Fruit fly (Drosophila melanogaster) ovary, adult (tissue): ENCODE data around the gene Frmd5.

Experiments used
- CG17801 ChIP-seq: fragments of 200-800 bp; optimal IDR thresholded peaks from 2 replicates; lab custom pipeline; 2019; ENCODE audit warnings: missing biosample characterization, mild to moderate bottlenecking, missing genetic modification characterization, moderate library complexity; ENCODE audit not compliant: partially characterized antibody

Frmd5 gene

DNA sequence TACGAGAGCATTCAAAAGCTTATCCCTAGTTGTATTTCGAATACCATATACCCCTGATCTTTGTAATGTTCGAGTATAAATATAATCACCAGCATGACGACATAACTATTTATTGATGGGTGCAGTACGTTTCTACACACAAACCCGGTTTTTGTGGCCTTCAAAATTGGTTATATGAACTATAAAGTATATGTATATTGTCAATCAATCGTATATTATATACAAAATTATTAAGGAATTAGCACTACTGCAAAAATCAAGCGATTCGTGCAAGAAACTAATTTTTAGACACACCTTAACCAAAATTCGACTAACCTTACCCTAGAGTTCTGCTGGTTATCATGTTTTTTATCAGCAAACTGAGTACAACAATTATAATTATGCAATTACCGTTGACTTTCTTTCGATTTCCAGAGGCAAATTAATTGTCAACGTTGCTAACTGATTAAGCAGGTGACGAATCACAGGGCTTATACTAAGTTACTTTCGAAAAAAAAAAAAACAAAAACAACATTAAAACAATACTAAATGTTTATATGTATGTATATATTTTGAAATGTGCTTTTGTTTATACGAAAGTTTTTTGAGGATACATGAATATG is 24.0 kb upstream of the Frmd5 start:
- no peak for TF ChIP-seq CG17801

DNA sequence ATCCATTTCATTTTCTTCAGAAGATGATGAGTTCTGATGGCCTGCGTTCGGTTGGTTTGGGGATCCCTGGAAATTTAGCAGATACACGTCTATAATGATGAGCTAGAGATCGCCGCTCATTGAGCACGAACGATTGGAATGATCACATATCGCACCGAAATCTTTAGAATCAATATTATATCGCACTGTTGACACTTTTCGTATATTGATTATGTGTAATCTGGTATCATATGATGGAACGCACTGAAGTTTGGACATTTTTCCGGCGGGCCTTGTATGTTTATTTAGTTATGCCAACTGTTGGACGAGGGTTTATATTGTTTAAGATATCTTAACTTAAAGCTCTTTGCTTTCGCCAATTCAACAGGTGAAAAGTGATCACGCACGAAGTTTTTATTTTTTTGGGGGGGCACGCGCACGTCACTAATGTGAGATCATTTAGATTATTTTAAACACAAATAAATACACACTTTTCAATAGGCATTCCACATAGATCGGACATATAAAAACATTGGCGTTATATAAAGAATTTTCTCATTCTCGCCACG is 23.1 kb upstream of the Frmd5 start:
- TF ChIP-seq CG17801 = no peak

DNA sequence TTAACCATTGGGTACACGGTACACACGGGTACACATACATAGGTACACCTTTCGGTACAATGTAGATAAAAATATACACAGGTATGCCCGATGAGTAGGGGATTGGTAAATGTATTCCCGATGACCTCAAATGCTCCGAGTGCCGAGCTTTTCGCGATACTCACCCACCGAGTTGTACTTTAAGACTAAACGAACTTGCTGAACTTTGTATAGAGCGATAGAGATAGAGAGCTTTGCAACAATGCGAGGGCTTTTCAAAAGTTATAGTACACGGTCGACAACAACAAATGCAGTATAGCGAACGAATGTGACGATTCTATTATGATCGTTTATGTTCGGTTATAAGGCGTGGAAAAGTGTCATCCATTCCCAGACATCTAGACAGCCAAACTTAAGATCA is 22.6 kb upstream of the Frmd5 start:
- TF ChIP-seq CG17801 = peak; percentile 75

DNA sequence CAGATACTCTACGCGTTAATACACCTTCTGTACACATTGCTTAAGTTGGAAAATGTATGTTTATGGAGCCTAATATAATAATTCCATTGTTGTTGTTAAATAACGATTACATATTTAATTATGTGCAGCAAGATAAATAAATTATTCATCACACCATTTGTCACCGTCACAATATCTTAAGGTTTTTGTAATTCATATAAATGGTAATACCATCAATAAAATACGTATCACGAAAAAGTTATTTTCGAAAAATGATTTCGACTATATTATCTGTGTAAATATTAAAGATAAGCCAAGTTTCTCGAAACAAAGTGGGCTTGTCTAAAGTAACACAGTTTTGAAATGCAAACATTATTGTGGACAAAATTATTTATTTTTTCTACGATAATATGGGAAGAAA is 22.1 kb upstream of the Frmd5 start, which contains the start of gene CG4995:
Gene CG4995, plus strand, starts transcription at position 301 of the 400 bp plus-strand sequence.
- TF ChIP-seq CG17801 = no peak

DNA sequence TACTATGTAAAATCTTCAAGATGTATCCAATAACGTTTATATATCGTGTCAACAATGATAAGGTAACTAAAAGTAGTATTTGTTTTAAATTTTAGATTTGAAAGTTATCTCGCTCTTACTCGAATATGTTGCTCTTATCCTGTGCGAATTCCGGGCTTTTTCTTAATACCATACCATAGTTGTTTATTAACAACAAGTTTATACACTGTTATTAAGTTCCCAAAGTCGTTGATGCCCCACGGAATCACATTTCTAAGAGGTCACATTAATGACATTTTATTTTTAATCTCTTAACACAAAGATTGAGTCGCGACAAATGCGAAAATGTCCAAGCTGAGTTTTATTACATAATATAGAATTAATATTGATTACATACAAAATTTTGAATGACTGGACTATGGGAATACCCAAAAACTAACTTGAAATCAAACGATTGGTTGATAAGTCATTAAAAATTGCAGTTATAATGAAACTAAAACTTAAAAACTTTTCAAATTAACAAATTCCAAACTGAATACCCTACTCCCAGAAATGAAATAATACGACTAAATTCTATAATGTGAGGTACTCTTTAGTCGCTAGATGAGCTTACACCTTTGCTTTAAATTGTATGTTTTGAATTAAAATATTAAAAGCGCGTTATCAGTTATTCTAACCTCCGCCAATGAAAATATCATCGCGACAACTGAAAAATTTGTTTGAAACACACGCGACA is 21.3 kb upstream of the Frmd5 start, which contains the start of gene CG5381:
Gene CG5381, minus strand, starts transcription at position 330 of the 715 bp plus-strand sequence.
- no peak for TF ChIP-seq CG17801

DNA sequence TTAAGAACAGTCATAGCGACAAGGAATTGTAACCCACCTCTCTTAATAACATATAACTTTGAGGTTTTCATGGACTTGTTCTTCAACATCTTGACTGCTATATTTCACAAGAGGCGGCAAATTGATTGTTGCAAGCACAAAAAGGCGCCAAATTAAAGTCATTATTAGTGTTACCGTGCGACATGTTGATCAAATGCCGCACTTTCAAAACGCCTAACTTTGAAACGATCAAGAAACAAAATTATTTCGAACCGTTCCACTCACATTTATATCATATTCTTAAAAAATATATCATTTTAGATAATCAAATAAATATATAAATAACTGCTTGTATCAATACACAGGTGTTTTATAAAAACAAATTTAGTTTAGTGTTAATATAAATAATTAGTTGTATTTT is 16.5 kb upstream of the Frmd5 start, which contains the start of gene RnrL:
Gene RnrL, minus strand, starts transcription at position 154 of the 400 bp plus-strand sequence.
- TF ChIP-seq CG17801 = no peak

DNA sequence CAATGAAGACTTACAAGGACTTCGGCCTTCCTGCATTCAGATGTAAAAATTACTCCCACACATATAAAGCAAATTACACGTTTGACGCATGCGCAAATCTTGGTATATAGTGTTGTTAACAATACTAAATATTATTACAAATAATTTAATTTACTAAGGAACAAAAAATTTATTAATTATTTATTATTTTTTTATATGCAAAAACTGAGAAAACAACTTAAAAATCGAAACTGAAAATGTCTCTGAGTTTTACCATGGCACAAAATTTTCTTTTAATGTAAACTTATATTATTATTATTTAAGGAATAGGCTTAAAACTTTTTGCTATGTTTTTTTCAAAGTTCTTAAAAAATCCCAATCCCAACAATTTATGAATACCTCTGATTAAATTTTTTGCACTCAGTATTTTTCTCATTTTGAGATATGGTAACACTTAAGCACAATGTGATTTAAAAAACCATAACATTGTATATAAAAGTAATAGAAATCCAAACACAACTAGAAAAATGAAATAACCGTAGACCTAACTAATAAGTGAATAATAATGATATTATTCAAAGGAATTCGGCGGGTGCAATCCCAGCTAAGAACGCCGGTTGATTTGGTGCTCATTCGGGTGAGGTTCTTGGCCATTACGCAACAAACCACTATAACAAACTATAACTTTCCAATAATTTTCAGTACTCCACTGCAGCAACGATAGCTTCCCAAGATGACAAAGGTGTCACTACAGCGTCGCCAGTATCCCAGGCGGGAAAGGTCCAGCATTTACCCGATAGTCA is 13.0 kb upstream of the Frmd5 start, which contains the start of the genes Schip1 and Cox10:
Gene Schip1, minus strand, starts transcription at position 51 of the 782 bp plus-strand sequence.
Gene Cox10, plus strand, starts transcription at position 406 of the 782 bp plus-strand sequence.
- TF ChIP-seq CG17801 = no peak

DNA sequence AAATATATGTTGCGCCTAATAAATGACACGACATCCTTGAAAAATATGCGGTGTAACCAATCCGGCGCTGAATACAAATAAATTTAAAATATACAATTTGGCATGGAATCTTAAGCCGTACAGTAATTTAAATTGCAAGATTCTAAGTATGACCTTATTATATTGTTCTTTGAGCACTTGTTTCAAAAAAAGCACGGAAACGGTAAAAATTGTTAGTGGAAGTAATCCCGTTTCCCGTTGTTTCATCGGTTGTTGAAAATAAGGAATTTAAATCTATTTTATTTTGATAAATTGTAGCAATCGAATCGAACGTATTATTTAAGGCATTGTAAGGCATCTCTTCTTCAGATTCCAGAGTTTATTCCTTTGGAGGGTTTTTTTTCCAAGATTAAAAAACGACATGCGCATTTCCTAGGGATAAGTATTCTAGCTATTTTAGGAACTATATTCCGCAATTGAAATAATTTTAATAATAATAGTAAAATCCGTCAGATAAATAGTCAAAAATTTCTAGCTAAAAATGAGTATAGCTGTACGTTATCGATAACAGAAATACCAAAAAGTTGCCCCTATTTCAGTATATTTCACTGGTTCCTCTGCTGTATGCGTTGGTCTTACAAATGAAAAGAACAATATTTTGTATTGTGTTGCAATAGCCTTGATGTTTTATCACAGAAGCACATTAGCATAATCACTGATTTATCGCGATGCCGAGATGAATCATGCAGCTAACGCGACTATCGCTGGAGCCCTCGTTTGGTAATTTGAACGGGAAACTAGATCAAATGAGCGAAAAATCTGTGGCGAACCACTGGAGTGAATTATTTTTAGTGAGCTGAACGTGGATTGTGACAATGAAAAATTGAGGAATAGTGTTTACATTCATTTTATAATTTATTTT is 10.9 kb upstream of the Frmd5 start, which contains the start of gene GATAd:
Gene GATAd, plus strand, starts transcription at position 644 of the 901 bp plus-strand sequence.
- TF ChIP-seq CG17801 = no peak

DNA sequence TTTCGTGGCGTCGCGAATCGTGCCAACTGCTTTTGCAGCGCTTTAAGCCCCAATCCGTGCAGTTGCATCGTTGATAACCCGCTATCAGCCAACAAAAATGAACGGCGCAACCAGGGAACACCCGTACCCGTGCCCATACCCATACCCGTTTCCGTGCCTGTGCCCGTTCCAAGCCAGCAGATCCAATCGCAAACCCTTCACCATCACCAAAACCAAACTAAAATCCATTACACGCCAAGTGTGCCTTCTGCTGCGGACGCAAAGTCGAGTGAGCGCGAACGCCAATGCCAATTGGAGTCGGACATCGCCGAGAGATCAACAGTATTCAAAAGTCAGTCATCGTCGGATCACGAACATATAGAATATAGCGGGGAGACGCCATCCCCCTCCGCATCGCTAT is 10.0 kb upstream of the Frmd5 start:
- TF ChIP-seq CG17801 = no peak

DNA sequence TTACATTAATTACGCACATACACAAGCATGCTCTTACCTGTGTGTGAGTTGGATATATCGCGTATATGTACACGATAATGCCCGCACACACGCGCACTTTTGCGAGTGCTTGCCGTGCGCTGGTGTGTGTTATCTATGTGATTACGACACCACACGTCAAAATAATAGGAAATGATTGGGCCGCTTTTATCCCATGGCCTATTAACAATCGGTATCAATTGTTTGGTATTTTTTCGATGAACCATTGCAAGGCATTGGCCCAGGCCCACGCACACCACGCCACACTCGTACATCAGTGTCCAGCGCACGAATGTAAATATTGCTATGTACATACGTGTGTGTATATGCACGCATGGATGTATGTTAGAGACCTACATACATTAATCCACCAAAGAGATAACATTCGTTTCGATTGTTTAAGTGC is 9.4 kb upstream of the Frmd5 start:
- peak; percentile 46 for TF ChIP-seq CG17801

DNA sequence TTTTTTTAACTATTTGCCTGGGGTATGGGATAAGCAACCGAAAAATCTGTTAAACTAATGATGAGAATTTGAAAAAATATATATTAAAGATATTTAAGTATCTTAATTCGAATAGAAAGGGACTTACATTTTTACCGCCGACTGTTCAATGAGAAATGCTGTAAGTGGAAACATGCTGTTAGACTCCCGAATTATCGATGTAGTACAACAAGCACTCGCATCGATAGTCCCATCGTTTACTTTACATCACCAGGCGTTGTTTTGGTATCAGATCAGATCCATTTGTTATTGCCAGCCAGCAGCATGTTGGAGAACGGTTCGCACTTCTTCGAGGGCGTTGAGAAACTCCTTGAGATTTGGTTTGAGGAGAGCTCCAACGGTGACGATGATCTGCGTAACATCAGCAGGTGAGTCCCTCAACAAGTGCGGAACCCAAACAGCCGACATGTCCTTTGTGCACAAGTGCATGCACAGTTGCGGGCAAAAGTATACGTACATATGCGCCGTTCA is 5.0 kb upstream of the Frmd5 start, which contains the start of gene SamDC:
Gene SamDC, plus strand, starts transcription at position 246 of the 510 bp plus-strand sequence.
- peak; percentile 54 for TF ChIP-seq CG17801

DNA sequence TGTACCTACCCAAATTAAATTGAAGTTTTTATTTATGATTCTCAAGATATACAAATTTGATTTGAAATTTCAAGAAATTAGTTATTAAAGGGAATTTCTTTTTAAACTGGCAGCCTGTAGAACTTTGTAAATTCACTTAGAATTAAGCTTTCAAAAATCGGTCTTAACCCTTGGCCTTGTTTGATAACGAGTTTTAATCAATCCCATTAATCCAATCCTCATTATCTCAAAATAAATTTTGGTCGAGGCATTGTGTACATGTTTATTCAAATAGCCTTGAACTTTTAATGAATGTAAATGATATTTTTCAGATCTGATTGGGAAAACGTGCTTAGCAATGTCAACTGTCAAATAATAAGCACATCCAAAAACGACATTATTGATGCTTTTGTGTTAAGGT is 4.4 kb upstream of the Frmd5 start:
- TF ChIP-seq CG17801 = no peak

DNA sequence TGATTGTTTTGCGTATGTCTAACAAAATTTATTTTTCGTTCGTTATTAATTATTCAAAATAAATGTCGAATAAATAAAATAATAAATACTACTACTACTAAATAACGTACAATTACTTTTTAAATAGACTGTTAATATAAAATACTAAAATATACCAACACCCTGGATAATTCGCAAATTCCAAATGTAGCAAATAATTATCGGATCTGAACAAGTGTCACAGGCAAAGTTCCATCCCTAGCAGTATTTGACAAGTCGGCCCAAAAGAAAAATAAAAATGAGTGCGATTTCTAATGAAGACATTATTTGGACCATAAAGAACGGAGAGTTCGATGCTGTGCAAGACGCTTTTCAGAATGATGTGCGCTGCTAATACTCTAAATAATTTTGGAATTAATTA is 2.8 kb upstream of the Frmd5 start, which contains the start of gene CG31715:
Gene CG31715, plus strand, starts transcription at position 212 of the 400 bp plus-strand sequence.
- TF ChIP-seq CG17801 = peak; percentile 33

DNA sequence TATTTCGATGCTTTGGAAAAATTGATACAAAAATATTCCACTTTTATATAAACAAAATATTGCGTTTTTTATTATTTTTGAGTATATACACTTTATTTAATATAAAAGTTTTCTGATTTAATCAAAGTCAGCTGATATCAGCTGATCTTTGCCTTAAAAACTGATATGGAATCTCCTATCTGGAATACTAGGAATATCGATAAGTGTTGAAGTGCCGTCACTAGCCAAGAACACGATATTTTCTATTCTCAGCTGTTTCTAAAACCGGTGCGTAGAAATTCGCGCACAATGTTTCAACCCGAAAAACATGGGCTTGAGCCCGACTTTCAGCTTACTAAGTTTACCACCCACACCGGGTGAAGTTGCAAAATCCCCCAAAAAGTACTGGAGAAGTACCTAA is 1.8 kb upstream of the Frmd5 start, which contains the start of gene Sps2:
Gene Sps2, plus strand, starts transcription at position 124 of the 400 bp plus-strand sequence.
- peak; percentile 33 for TF ChIP-seq CG17801

DNA sequence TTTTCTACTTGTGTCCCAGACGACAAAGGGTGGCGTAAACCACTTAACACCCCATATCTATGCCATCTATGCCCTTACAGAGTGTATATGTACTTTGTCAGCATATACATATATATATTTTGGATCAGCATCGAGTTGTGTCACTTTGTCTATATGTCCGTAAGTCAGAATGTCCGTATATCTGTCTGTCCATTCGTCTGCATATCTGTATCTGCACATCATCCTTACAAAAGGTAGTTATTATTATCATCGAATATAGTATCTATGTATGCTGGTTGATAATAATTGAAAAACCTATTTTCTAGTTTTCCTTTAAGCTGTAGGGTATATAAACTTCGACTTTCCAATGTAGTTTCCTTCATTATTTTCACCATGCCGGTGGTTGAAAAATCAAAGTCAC is 6.9 kb downstream of the Frmd5 start:
- no peak for TF ChIP-seq CG17801
